Worm (Caenorhabditis elegans) whole organism, mixed stage, embryonic: Measurements from ENCODE around the gene C01G10.14.

ENCODE experiments used
- bed-3 ChIP-seq: fragments of 200-800 bp; sonication (Bioruptor generic); optimal IDR thresholded peaks from 3 replicates; lab custom pipeline; 2018; ENCODE audit warnings: mild to moderate bottlenecking, missing genetic modification characterization, moderate library complexity, missing compliant biosample characterization
- blmp-1 ChIP-seq: fragments of 150-350 bp; optimal IDR thresholded peaks from 2 replicates; lab custom pipeline; 2014; ENCODE audit warnings: missing biosample characterization, missing genetic modification characterization
- ceh-83 ChIP-seq: fragments of 200-800 bp; sonication (Bioruptor generic); optimal IDR thresholded peaks from 2 replicates; lab custom pipeline; 2018; ENCODE audit warnings: mild to moderate bottlenecking, missing genetic modification characterization, missing compliant biosample characterization
- elt-1 ChIP-seq: sonication (generic microtip); optimal IDR thresholded peaks from 2 replicates; lab custom pipeline; 2017; ENCODE audit warnings: missing genetic modification characterization, mild to moderate bottlenecking, missing compliant biosample characterization, antibody characterized with exemption, moderate library complexity, borderline replicate concordance; ENCODE audit not compliant: insufficient read depth
- flh-1 ChIP-seq: fragments of 200-800 bp; sonication (Bioruptor generic); optimal IDR thresholded peaks from 2 replicates; lab custom pipeline; 2018; ENCODE audit warnings: mild to moderate bottlenecking, missing genetic modification characterization, moderate library complexity, missing compliant biosample characterization
- lin-13 ChIP-seq: fragments of 150-350 bp; optimal IDR thresholded peaks from 2 replicates; lab custom pipeline; 2014; ENCODE audit warnings: missing biosample characterization, missing genetic modification characterization
- lsy-2 ChIP-seq: fragments of 150-350 bp; optimal IDR thresholded peaks from 2 replicates; lab custom pipeline; 2014; ENCODE audit warnings: missing biosample characterization, missing genetic modification characterization
- nhr-12 ChIP-seq: fragments of 150-350 bp; optimal IDR thresholded peaks from 2 replicates; lab custom pipeline; 2014; ENCODE audit warnings: missing biosample characterization, missing genetic modification characterization
- nhr-28 ChIP-seq: fragments of 150-350 bp; optimal IDR thresholded peaks from 2 replicates; lab custom pipeline; 2014; ENCODE audit warnings: missing biosample characterization, missing genetic modification characterization
- nhr-76 ChIP-seq: sonication (generic microtip); optimal IDR thresholded peaks from 2 replicates; lab custom pipeline; 2017; ENCODE audit warnings: missing biosample characterization, missing genetic modification characterization
- snpc-4 ChIP-seq: fragments of 150-350 bp; optimal IDR thresholded peaks from 2 replicates; lab custom pipeline; 2014; ENCODE audit warnings: missing biosample characterization, missing genetic modification characterization
- unc-39 ChIP-seq: fragments of 150-350 bp; optimal IDR thresholded peaks from 2 replicates; lab custom pipeline; 2014; ENCODE audit warnings: missing biosample characterization, missing genetic modification characterization
- unc-62 ChIP-seq: fragments of 150-350 bp; optimal IDR thresholded peaks from 2 replicates; lab custom pipeline; 2014; ENCODE audit warnings: missing biosample characterization, missing genetic modification reagents, missing genetic modification characterization
- ztf-11 ChIP-seq: fragments of 150-350 bp; optimal IDR thresholded peaks from 2 replicates; lab custom pipeline; 2014; ENCODE audit warnings: missing biosample characterization, missing genetic modification characterization

- no peak for TF ChIP-seq flh-1 (GFP tag; lab: Kevin White, UChicago)
- TF ChIP-seq bed-3 (GFP tag; lab: Kevin White, UChicago), result no peak
- no peak for TF ChIP-seq nhr-28 (tag; lab: Kevin White, UChicago)
- TF ChIP-seq lsy-2 (tag; lab: Kevin White, UChicago), result no peak
- TF ChIP-seq snpc-4 (tag; lab: Kevin White, UChicago), result no peak
- no peak for TF ChIP-seq nhr-76
- TF ChIP-seq unc-62 (GFP tag; lab: Kevin White, UChicago), result no peak
- no peak for TF ChIP-seq nhr-12 (tag; lab: Kevin White, UChicago)
- no peak for TF ChIP-seq blmp-1
- TF ChIP-seq ceh-83, result no peak
- no peak for TF ChIP-seq ztf-11 (tag; lab: Kevin White, UChicago)
- TF ChIP-seq elt-1, result no peak
- no peak for TF ChIP-seq unc-39 (tag; lab: Kevin White, UChicago)
- TF ChIP-seq lin-13 (tag; lab: Kevin White, UChicago), result no peak
Measured at ce11 chrV:15153277-15153676, 47.5 kb upstream of the C01G10.14 start, which contains the start of gene srh-55.
